Fruit fly (Drosophila melanogaster) whole organism, adult: ENCODE results near the gene Nepl9.

Experiments
- Crg-1 ChIP-seq: fragments of 200-800 bp; sonication (Bioruptor generic); optimal IDR thresholded peaks from 2 replicates; lab custom pipeline; 2016; ENCODE audit warnings: missing biosample characterization, missing genetic modification characterization
- Mnt ChIP-seq: fragments of 200-800 bp; sonication (Bioruptor generic); optimal IDR thresholded peaks from 2 replicates; lab custom pipeline; 2016; ENCODE audit warnings: missing biosample characterization, mild to moderate bottlenecking, missing genetic modification characterization

- no peak for TF ChIP-seq Crg-1 (GFP tag; lab: Kevin White, UChicago)
- no peak for TF ChIP-seq Mnt (GFP tag; lab: Kevin White, UChicago)
Observed at dm6 chr2L:16787548-16787947, 49.5 kb downstream of the Nepl9 start.
